Worm (Caenorhabditis elegans) whole organism, L1 larva: Measurements from ENCODE around the gene C05B5.12.
A peak's percentile ranks its signal among the peaks of the same experiment; 100 is the strongest.

Source experiments
- C34B4.2 ChIP-seq: sonication (generic microtip); optimal IDR thresholded peaks from 2 replicates; lab custom pipeline; 2017; ENCODE audit warnings: mild to moderate bottlenecking, missing genetic modification characterization, missing compliant biosample characterization
- aha-1 ChIP-seq: fragments of 150-350 bp; optimal IDR thresholded peaks from 2 replicates; lab custom pipeline; 2014; ENCODE audit warnings: missing biosample characterization, missing genetic modification characterization
- alr-1 ChIP-seq: fragments of 200-800 bp; sonication (Bioruptor generic); optimal IDR thresholded peaks from 2 replicates; lab custom pipeline; 2018; ENCODE audit warnings: borderline replicate concordance, mild to moderate bottlenecking, missing genetic modification characterization, missing compliant biosample characterization
- aly-2 ChIP-seq: fragments of 150-350 bp; optimal IDR thresholded peaks from 2 replicates; lab custom pipeline; 2014; ENCODE audit warnings: missing biosample characterization, missing genetic modification characterization
- ama-1 ChIP-seq: fragments of 150-350 bp; optimal IDR thresholded peaks from 2 replicates; lab custom pipeline; 2014
- blmp-1 ChIP-seq: fragments of 150-350 bp; optimal IDR thresholded peaks from 2 replicates; lab custom pipeline; 2014; ENCODE audit warnings: missing biosample characterization, missing genetic modification characterization
- ceh-63 ChIP-seq: fragments of 200-800 bp; sonication (Bioruptor generic); optimal IDR thresholded peaks from 2 replicates; lab custom pipeline; 2018; ENCODE audit warnings: mild to moderate bottlenecking, missing genetic modification characterization, missing compliant biosample characterization
- ceh-8 ChIP-seq: fragments of 200-800 bp; sonication (Bioruptor generic); optimal IDR thresholded peaks from 2 replicates; lab custom pipeline; 2018; ENCODE audit warnings: mild to moderate bottlenecking, missing genetic modification characterization, moderate library complexity, missing compliant biosample characterization
- ceh-82 ChIP-seq, 3 experiments: fragments of 150-350 bp in 1 of 3; sonication (generic microtip) in 2 of 3; optimal IDR thresholded peaks; 2 replicates each; lab custom pipeline; 2014 to 2017; ENCODE audit warnings: missing biosample characterization in 3 of 3, missing genetic modification characterization in 3 of 3
- ceh-90 ChIP-seq: sonication (generic microtip); optimal IDR thresholded peaks from 2 replicates; lab custom pipeline; 2016; ENCODE audit warnings: missing genetic modification characterization, missing compliant biosample characterization
- dsc-1 ChIP-seq: sonication (generic microtip); optimal IDR thresholded peaks from 2 replicates; lab custom pipeline; 2016; ENCODE audit warnings: mild to moderate bottlenecking, missing genetic modification characterization, missing compliant biosample characterization
- efl-1 ChIP-seq, 4 experiments: fragments of 150-350 bp; optimal IDR thresholded peaks in 3 of 4; peaks in 1 of 4; 1 replicate in 1 of 4; 2 replicates in 3 of 4; lab custom pipeline; 2014; ENCODE audit warnings: missing biosample characterization in 2 of 4, missing genetic modification characterization in 2 of 4, missing genetic modification reagents in 2 of 4
- efl-3 ChIP-seq: fragments of 200-800 bp; sonication (Bioruptor generic); optimal IDR thresholded peaks from 2 replicates; lab custom pipeline; 2018; ENCODE audit warnings: mild to moderate bottlenecking, missing genetic modification characterization, missing compliant biosample characterization
- egl-13 ChIP-seq: sonication (generic microtip); optimal IDR thresholded peaks from 2 replicates; lab custom pipeline; 2016; ENCODE audit warnings: missing genotype, missing genetic modification reagents, missing genetic modification characterization, missing compliant biosample characterization
- egl-27 ChIP-seq, 2 experiments: fragments of 150-350 bp in 1 of 2; sonication (generic microtip); optimal IDR thresholded peaks; 3 replicates each; lab custom pipeline; 2017 to 2018; ENCODE audit warnings: missing biosample characterization in 2 of 2, missing genetic modification characterization in 2 of 2, missing genetic modification reagents in 2 of 2
- elt-2 ChIP-seq: sonication (generic microtip); optimal IDR thresholded peaks from 2 replicates; lab custom pipeline; 2016; ENCODE audit warnings: missing genetic modification characterization, mild to moderate bottlenecking, inconsistent platforms, missing compliant biosample characterization, missing genetic modification reagents
- elt-3 ChIP-seq, 6 experiments: fragments of 150-350 bp in 1 of 6; sonication (generic microtip); optimal IDR thresholded peaks; 2 replicates each; lab custom pipeline; 2017 to 2018; ENCODE audit warnings: missing biosample characterization in 6 of 6, missing genetic modification characterization in 6 of 6, inconsistent platforms in 1 of 6
- ets-5 ChIP-seq: fragments of 200-800 bp; sonication (Bioruptor generic); IDR thresholded peaks from 2 replicates; pipeline ENCODE4 v1.3.6; 2022; ENCODE audit warnings: missing genetic modification characterization, missing compliant biosample characterization
- fos-1 ChIP-seq: fragments of 150-350 bp; optimal IDR thresholded peaks from 2 replicates; lab custom pipeline; 2014; ENCODE audit warnings: missing biosample characterization, missing genetic modification characterization
- hpl-2 ChIP-seq: fragments of 150-350 bp; optimal IDR thresholded peaks from 2 replicates; lab custom pipeline; 2014; ENCODE audit warnings: missing biosample characterization, missing genetic modification reagents, missing genetic modification characterization
- isw-1 ChIP-seq: fragments of 200-800 bp; sonication (Bioruptor generic); IDR thresholded peaks from 2 replicates; pipeline ENCODE4 v1.3.6; 2022; ENCODE audit warnings: missing genetic modification characterization, missing compliant biosample characterization
- jun-1 ChIP-seq: fragments of 150-350 bp; optimal IDR thresholded peaks from 2 replicates; lab custom pipeline; 2014; ENCODE audit warnings: missing biosample characterization, missing genetic modification reagents, missing genetic modification characterization
- lin-13 ChIP-seq: fragments of 150-350 bp; optimal IDR thresholded peaks from 2 replicates; lab custom pipeline; 2014; ENCODE audit warnings: missing biosample characterization, missing genetic modification reagents, missing genetic modification characterization
- lin-15B ChIP-seq: fragments of 150-350 bp; sonication (generic microtip); optimal IDR thresholded peaks from 3 replicates; lab custom pipeline; 2014; ENCODE audit warnings: missing biosample characterization, missing genetic modification characterization
- lin-39 ChIP-seq: fragments of 150-350 bp; optimal IDR thresholded peaks from 2 replicates; lab custom pipeline; 2014; ENCODE audit warnings: missing biosample characterization, missing genetic modification reagents, missing genetic modification characterization
- lir-3 ChIP-seq: sonication (generic microtip); optimal IDR thresholded peaks from 2 replicates; lab custom pipeline; 2016; ENCODE audit warnings: mild to moderate bottlenecking, missing genetic modification characterization, moderate library complexity, missing compliant biosample characterization; ENCODE audit not compliant: poor library complexity
- lsy-2 ChIP-seq, 2 experiments: fragments of 150-350 bp; optimal IDR thresholded peaks; 2 replicates each; lab custom pipeline; 2014; ENCODE audit warnings: missing biosample characterization in 2 of 2, missing genetic modification characterization in 2 of 2
- mab-9 ChIP-seq: fragments of 200-800 bp; sonication (Bioruptor generic); IDR thresholded peaks from 2 replicates; pipeline ENCODE4 v1.3.6; 2022; ENCODE audit warnings: missing genetic modification reagents, missing genetic modification characterization, missing compliant biosample characterization
- mdl-1 ChIP-seq, 2 experiments: fragments of 150-350 bp; optimal IDR thresholded peaks; 2 replicates each; lab custom pipeline; 2014 to 2017; ENCODE audit warnings: missing biosample characterization in 2 of 2, missing genetic modification characterization in 2 of 2, inconsistent platforms in 1 of 2
- nhr-11 ChIP-seq: fragments of 150-350 bp; optimal IDR thresholded peaks from 2 replicates; lab custom pipeline; 2014; ENCODE audit warnings: missing biosample characterization, missing genetic modification characterization
- nhr-12 ChIP-seq: sonication (generic microtip); optimal IDR thresholded peaks from 2 replicates; lab custom pipeline; 2017; ENCODE audit warnings: missing biosample characterization, missing genetic modification characterization
- nhr-20 ChIP-seq: sonication (generic microtip); optimal IDR thresholded peaks from 2 replicates; lab custom pipeline; 2016; ENCODE audit warnings: mild to moderate bottlenecking, missing genetic modification characterization, missing compliant biosample characterization
- nhr-237 ChIP-seq: fragments of 150-350 bp; optimal IDR thresholded peaks from 2 replicates; lab custom pipeline; 2014; ENCODE audit warnings: missing biosample characterization, missing genetic modification characterization
- nhr-28 ChIP-seq: fragments of 150-350 bp; optimal IDR thresholded peaks from 2 replicates; lab custom pipeline; 2014; ENCODE audit warnings: missing biosample characterization, missing genetic modification characterization
- nhr-47 ChIP-seq: sonication (generic microtip); optimal IDR thresholded peaks from 2 replicates; lab custom pipeline; 2016; ENCODE audit warnings: mild to moderate bottlenecking, missing genetic modification characterization, moderate library complexity, missing compliant biosample characterization
- nhr-85 ChIP-seq: sonication (generic microtip); peaks from one replicate; lab custom pipeline; 2016; ENCODE audit warnings: missing genetic modification characterization, inconsistent platforms, missing compliant biosample characterization
- nhr-90 ChIP-seq: sonication (generic microtip); optimal IDR thresholded peaks from 2 replicates; lab custom pipeline; 2016; ENCODE audit warnings: mild to moderate bottlenecking, missing genetic modification characterization, missing compliant biosample characterization; ENCODE audit not compliant: poor library complexity
- snu-23 ChIP-seq: sonication (generic microtip); optimal IDR thresholded peaks from 2 replicates; lab custom pipeline; 2016; ENCODE audit warnings: missing genetic modification characterization, missing compliant biosample characterization
- sox-4 ChIP-seq: sonication (generic microtip); optimal IDR thresholded peaks from 2 replicates; lab custom pipeline; 2016; ENCODE audit warnings: missing genetic modification characterization, missing compliant biosample characterization
- sptf-1 ChIP-seq: fragments of 150-350 bp; optimal IDR thresholded peaks from 2 replicates; lab custom pipeline; 2014; ENCODE audit warnings: missing biosample characterization, missing genetic modification characterization
- sup-37 ChIP-seq: fragments of 200-800 bp; sonication (Bioruptor generic); optimal IDR thresholded peaks from 2 replicates; lab custom pipeline; 2018; ENCODE audit warnings: mild to moderate bottlenecking, missing genetic modification characterization, missing compliant biosample characterization
- swsn-7 ChIP-seq: sonication (generic microtip); optimal IDR thresholded peaks from 2 replicates; lab custom pipeline; 2016; ENCODE audit warnings: missing genetic modification characterization, missing compliant biosample characterization
- tlp-1 ChIP-seq: fragments of 150-350 bp; optimal IDR thresholded peaks from 2 replicates; lab custom pipeline; 2014; ENCODE audit warnings: missing biosample characterization, missing genetic modification characterization
- unc-130 ChIP-seq: fragments of 150-350 bp; optimal IDR thresholded peaks from 2 replicates; lab custom pipeline; 2017; ENCODE audit warnings: missing biosample characterization, missing genetic modification characterization, inconsistent platforms
- unc-62 ChIP-seq: fragments of 150-350 bp; optimal IDR thresholded peaks from 2 replicates; lab custom pipeline; 2014; ENCODE audit warnings: missing biosample characterization, missing genetic modification reagents, missing genetic modification characterization
- zag-1 ChIP-seq: fragments of 150-350 bp; optimal IDR thresholded peaks from 2 replicates; lab custom pipeline; 2014; ENCODE audit warnings: missing biosample characterization, missing genetic modification characterization
- ztf-11 ChIP-seq, 2 experiments: sonication (generic microtip); optimal IDR thresholded peaks; 2 replicates each; lab custom pipeline; 2016 to 2017; ENCODE audit warnings: missing genetic modification characterization in 2 of 2, missing biosample characterization in 1 of 2, missing compliant biosample characterization in 1 of 2
- ztf-4 ChIP-seq: fragments of 150-350 bp; optimal IDR thresholded peaks from 2 replicates; lab custom pipeline; 2014; ENCODE audit warnings: missing biosample characterization, missing genetic modification characterization

C05B5.12 gene

ce11 chrIII:9950244-9950643, 36.9 kb upstream of the C05B5.12 start, which contains the start of gene K03H1.13:
K03H1.13 (minus strand) TSS chrIII:9950344.
- TF ChIP-seq egl-13 (tag; lab: Kevin White, UChicago) (no peak), nhr-12 (no peak), lin-15B (tag; lab: Kevin White, UChicago) (no peak), lin-13 (GFP tag; lab: Kevin White, UChicago) (no peak), sptf-1 (tag; lab: Kevin White, UChicago) (no peak), efl-1 (optimal IDR thresholded peaks at IDR 0.05; lab: Kevin White, UChicago) (no peak), efl-1 (GFP tag; optimal IDR thresholded peaks at IDR 0.05 in 1 of 2; lab: Kevin White, UChicago) (peak in 1 of 2 experiments; percentile 30)

DNA sequence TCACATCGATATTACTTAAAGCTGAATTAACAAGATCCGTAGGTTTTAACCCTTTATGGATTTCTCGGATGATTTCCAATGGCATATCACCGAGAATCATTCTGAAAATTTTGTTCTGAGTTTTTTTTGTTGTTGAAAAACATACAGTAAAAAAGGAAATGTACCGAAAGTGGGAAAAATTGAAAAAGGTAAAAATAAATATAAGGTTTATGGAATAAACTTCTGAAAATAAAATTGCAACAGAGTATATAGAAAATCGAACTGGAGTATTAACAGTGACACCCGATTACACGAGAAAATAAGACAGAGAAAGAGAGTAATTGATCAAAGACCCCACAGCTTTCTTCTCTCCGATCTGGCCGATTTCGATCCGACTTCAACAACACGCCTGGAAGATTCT, 35.3 kb upstream of the C05B5.12 start, which contains the start of gene K03H1.11:
TSS of gene K03H1.11 (minus strand) at position 101 of the 400 bp plus-strand sequence.
- TF ChIP-seq lin-13 (GFP tag; lab: Kevin White, UChicago) (no peak), swsn-7 (tag; lab: Kevin White, UChicago) (no peak), C34B4.2 (no peak)

- TF ChIP-seq nhr-28 (tag; lab: Kevin White, UChicago) (no peak), ceh-63 (no peak), efl-3 (GFP tag; lab: Kevin White, UChicago) (no peak), lin-15B (tag; lab: Kevin White, UChicago) (no peak), egl-27 (tag; optimal IDR thresholded peaks at IDR 0.05; lab: Kevin White, UChicago) (no peak), nhr-90 (tag; lab: Kevin White, UChicago) (no peak), mab-9 (GFP tag; lab: Robert Waterston, UW) (no peak), mdl-1 (tag; optimal IDR thresholded peaks at IDR 0.05; lab: Kevin White, UChicago) (no peak), efl-1 (optimal IDR thresholded peaks at IDR 0.05; lab: Kevin White, UChicago) (peak; percentile 7 to 19), efl-1 (GFP tag; optimal IDR thresholded peaks at IDR 0.05 in 1 of 2; lab: Kevin White, UChicago) (peak; percentile 43 to 51), nhr-11 (tag; lab: Kevin White, UChicago) (no peak), ama-1 (lab: Kevin White, UChicago) (no peak), jun-1 (tag; lab: Kevin White, UChicago) (no peak), snu-23 (GFP tag; lab: Kevin White, UChicago) (peak; percentile 17), aha-1 (tag; lab: Kevin White, UChicago) (no peak), ztf-11 (tag; optimal IDR thresholded peaks at IDR 0.05; lab: Kevin White, UChicago) (no peak), nhr-47 (tag; lab: Kevin White, UChicago) (no peak), elt-2 (tag; lab: Kevin White, UChicago) (no peak), lsy-2 (tag; optimal IDR thresholded peaks at IDR 0.05; lab: Kevin White, UChicago) (peak in 1 of 2 experiments; percentile 64), ets-5 (no peak), dsc-1 (no peak), alr-1 (tag; lab: Kevin White, UChicago) (no peak), elt-3 (tag; optimal IDR thresholded peaks at IDR 0.05; lab: Kevin White, UChicago) (no peak), sox-4 (tag; lab: Kevin White, UChicago) (no peak), lir-3 (tag; lab: Kevin White, UChicago) (no peak), tlp-1 (no peak), unc-130 (tag; lab: Kevin White, UChicago) (no peak), ceh-8 (GFP tag; lab: Kevin White, UChicago) (no peak), ceh-90 (tag; lab: Kevin White, UChicago) (no peak), aly-2 (no peak), egl-13 (tag; lab: Kevin White, UChicago) (no peak), hpl-2 (no peak), ztf-4 (no peak), C34B4.2 (no peak), zag-1 (no peak), unc-62 (no peak), ceh-82 (tag; optimal IDR thresholded peaks at IDR 0.05; lab: Kevin White, UChicago) (no peak), nhr-20 (tag; lab: Kevin White, UChicago) (no peak), sup-37 (GFP tag; lab: Kevin White, UChicago) (no peak), nhr-85 (tag; lab: Kevin White, UChicago) (no peak), fos-1 (tag; lab: Kevin White, UChicago) (no peak), blmp-1 (tag; lab: Kevin White, UChicago) (peak; percentile 2), isw-1 (GFP tag; lab: Robert Waterston, UW) (no peak), lin-39 (tag; lab: Kevin White, UChicago) (no peak), nhr-237 (tag; lab: Kevin White, UChicago) (no peak)
Observed at ce11 chrIII:9956123-9956522, 31.1 kb upstream of the C05B5.12 start, which contains the start of gene mog-1. mog-1 (minus strand) TSS chrIII:9956215.
